Fruit fly (Drosophila melanogaster): ENCODE results near the gene AIF.

Gene AIF

dm6 chr2L:2161244-2162243 lies 10.0 kb downstream of the AIF start (continued):
- TF ChIP-seq Mad (GFP tag; optimal IDR thresholded peaks at IDR 0.05) (peak; percentile 16), dmrt99B (tag; optimal IDR thresholded peaks at IDR 0.05) (no peak), CG15011 (GFP tag; optimal IDR thresholded peaks at IDR 0.05) (no peak), dm (GFP tag; optimal IDR thresholded peaks at IDR 0.05) (no peak), hb (GFP tag; IDR thresholded peaks at IDR 0.05; ENCODE audit: partially characterized antibody) (no peak), CG4404 (GFP tag; IDR thresholded peaks at IDR 0.05) (peak; percentile 36; the same call in 1 of the 2 replicates), Adf1 (GFP tag; IDR thresholded peaks at IDR 0.05) (peak; percentile 99), bowl (GFP tag; IDR thresholded peaks at IDR 0.05) (no peak), CG9437 (GFP tag; optimal IDR thresholded peaks at IDR 0.05) (peak; percentile 80), lola (GFP tag; optimal IDR thresholded peaks at IDR 0.05) (peak in 1 of 3 experiments; percentile 80), nmo (GFP tag; optimal IDR thresholded peaks at IDR 0.05) (peak; percentile 65), CG30403 (GFP tag; optimal IDR thresholded peaks at IDR 0.05) (peak; percentile 73), ftz-f1 (GFP tag; optimal IDR thresholded peaks at IDR 0.05) (peak; percentile 52), CG6854 (GFP tag; optimal IDR thresholded peaks at IDR 0.05) (no peak), dmrt11E (tag; optimal IDR thresholded peaks at IDR 0.05) (peak; percentile 53), ase (GFP tag; IDR thresholded peaks at IDR 0.05) (no peak), grau (tag; optimal IDR thresholded peaks at IDR 0.05) (peak; percentile 15), pfk (GFP tag; optimal IDR thresholded peaks at IDR 0.05) (no peak), oc (tag; optimal IDR thresholded peaks at IDR 0.05) (no peak), nerfin-2 (GFP tag; IDR thresholded peaks at IDR 0.05; ENCODE audit: partially characterized antibody) (no peak), CG12299 (tag; optimal IDR thresholded peaks at IDR 0.05) (no peak), CG10431 (GFP tag; optimal IDR thresholded peaks at IDR 0.05) (no peak), CG12071 (GFP tag; optimal IDR thresholded peaks at IDR 0.05) (no peak), sr (GFP tag; IDR thresholded peaks at IDR 0.05) (peak; percentile 99), ssp (GFP tag; IDR thresholded peaks at IDR 0.05) (no peak), NC2β (GFP tag; optimal IDR thresholded peaks at IDR 0.05) (no peak), CG18599 (GFP tag; optimal IDR thresholded peaks at IDR 0.05) (peak; percentile 45), CG31441 (GFP tag; IDR thresholded peaks at IDR 0.05) (peak; percentile 30; the same call in 1 of the 2 replicates), eyg (GFP tag; optimal IDR thresholded peaks at IDR 0.05) (no peak), Stat92E (GFP tag; optimal IDR thresholded peaks at IDR 0.05) (peak in 1 of 3 experiments; percentile 52), CG2202 (tag; optimal IDR thresholded peaks at IDR 0.05) (peak; percentile 8), sna (GFP tag; IDR thresholded peaks at IDR 0.05; ENCODE audit: partially characterized antibody) (0 out of 2 replicates have a peak, but pooled peaks have one; percentile 39), HLH54F (GFP tag; optimal IDR thresholded peaks at IDR 0.05) (peak; percentile 34), en (GFP tag; optimal IDR thresholded peaks at IDR 0.05) (no peak), C15 (GFP tag; IDR thresholded peaks at IDR 0.05) (no peak), CG11723 (GFP tag; optimal IDR thresholded peaks at IDR 0.05) (no peak), mld (GFP tag; IDR thresholded peaks at IDR 0.05; ENCODE audit: partially characterized antibody) (no peak), CG4328 (GFP tag; optimal IDR thresholded peaks at IDR 0.05) (no peak), Mrtf (GFP tag; IDR thresholded peaks at IDR 0.05) (no peak), CG11456 (GFP tag; IDR thresholded peaks at IDR 0.05) (peak; percentile 23; the same call in 1 of the 3 replicates), CG5953 (GFP tag; IDR thresholded peaks at IDR 0.05) (no peak), fu2 (GFP tag; optimal IDR thresholded peaks at IDR 0.05) (peak; percentile 16), CG12219 (GFP tag; optimal IDR thresholded peaks at IDR 0.05) (no peak), CG6689 (GFP tag; IDR thresholded peaks at IDR 0.05) (peak; percentile 35; the same call in 1 of the 2 replicates), Oaz (GFP tag; IDR thresholded peaks at IDR 0.05) (no peak), Bgb (GFP tag; IDR thresholded peaks at IDR 0.05; ENCODE audit: partially characterized antibody) (no peak; the same call in 1 of the 2 replicates), CG8765 (GFP tag; IDR thresholded peaks at IDR 0.05) (no peak; the same call in 1 of the 2 replicates)
